Fruit fly (Drosophila melanogaster): Measurements from ENCODE around the gene CG13847.

DNA sequence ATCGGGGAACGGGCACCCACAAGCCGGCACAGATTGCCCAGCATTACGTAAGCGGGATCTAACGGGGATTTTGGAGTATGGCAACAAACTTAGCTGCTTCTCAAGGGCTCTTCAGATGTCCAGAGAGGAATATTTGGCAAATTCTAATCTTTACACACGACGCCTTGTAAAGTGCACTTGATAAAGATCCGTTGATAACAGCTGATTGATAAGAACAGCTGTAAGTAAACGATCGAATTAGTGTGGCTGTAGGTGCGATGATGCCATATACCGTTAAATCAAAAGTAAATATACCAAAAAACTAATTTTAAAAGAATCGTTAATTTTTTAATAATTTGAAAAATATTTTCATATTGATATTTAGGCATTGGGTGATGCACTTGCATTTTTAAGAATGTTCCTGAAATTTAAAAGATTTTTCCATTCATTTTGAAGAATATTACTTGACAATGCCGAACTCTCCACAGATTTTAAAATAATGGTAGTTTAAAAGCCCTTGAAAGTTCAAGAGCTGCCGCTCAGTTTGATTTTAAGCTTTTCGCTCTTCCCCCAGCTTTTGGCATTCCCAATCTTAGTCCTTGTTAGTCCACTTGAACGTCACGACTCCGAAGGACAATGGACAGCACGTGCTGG, 32.1 kb upstream of the CG13847 start, which contains the start of the genes CG5377 and Nrx-1:
- TF ChIP-seq luna (GFP tag; optimal IDR thresholded peaks at IDR 0.05) (no peak), CG31224 (GFP tag; IDR thresholded peaks at IDR 0.05) (no peak), CG10209 (GFP tag; optimal IDR thresholded peaks at IDR 0.05) (no peak), MBD-R2 (GFP tag; IDR thresholded peaks at IDR 0.05) (peak; percentile 74), Trl (optimal IDR thresholded peaks at IDR 0.05) (no peak), Trl (GFP tag; optimal IDR thresholded peaks at IDR 0.05) (no peak), CG14667 (GFP tag; IDR thresholded peaks at IDR 0.05) (no peak), Dad (GFP tag; optimal IDR thresholded peaks at IDR 0.05) (no peak), Lpt (GFP tag; optimal IDR thresholded peaks at IDR 0.05) (no peak), shn (GFP tag; optimal IDR thresholded peaks at IDR 0.05) (no peak), CG4404 (GFP tag; IDR thresholded peaks at IDR 0.05) (no peak), CG34422 (GFP tag; IDR thresholded peaks at IDR 0.05) (peak; percentile 6; the same call in 1 of the 3 replicates), CG3726 (GFP tag; IDR thresholded peaks at IDR 0.05) (no peak), CG31388 (GFP tag; optimal IDR thresholded peaks at IDR 0.05) (no peak)

All from whole organism, embryonic.